Fruit fly (Drosophila melanogaster): ENCODE measurements around the gene noc.

noc gene

DNA sequence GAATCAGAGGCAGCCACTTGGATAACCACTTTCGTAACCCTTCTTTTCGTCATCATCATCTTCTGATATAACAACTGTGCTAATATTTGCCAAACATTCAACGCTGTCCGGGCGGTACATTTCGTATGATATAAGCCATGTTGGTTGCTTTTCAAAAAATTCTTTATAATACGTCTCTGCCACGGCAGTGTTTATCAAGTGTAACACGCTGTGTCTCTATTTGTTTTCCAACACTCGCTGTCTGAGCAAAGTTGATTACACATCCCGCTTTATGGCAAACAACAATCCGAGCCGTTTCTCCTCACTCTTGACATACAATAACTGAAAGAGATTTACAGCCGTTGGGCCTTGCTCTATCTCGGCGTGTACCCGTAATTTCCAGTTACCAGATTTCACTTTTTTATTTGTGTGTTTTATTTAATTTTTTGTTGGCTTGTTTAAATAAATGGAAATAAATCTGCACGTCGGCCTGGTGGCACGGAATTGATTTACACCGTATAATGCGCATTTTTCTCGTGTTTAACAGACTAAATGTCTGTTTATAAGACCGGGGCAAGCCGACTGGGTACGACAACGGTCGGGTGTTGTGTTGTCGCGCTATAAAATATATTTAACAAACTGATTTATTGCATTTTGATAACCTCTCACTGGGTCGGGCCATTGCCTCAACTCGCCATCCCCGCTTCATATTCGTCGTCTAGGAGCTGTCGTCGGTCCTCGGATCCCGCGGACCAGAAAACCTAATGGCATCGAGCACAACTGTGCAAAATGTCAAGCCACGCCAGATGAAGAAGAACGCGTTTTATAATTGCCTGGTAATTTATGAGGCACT lies 14.6 kb downstream of the noc start:
- TF ChIP-seq CG6272 (GFP tag; IDR thresholded peaks at IDR 0.05) = no peak
- TF ChIP-seq Bgb (GFP tag; IDR thresholded peaks at IDR 0.05; ENCODE audit: partially characterized antibody) = no peak
- no peak for TF ChIP-seq Nf-YC (tag; optimal IDR thresholded peaks at IDR 0.05)
- 0 out of 2 replicates have a peak, but pooled peaks have one; percentile 13 for TF ChIP-seq Rx (GFP tag; IDR thresholded peaks at IDR 0.05)
- TF ChIP-seq crc (GFP tag; optimal IDR thresholded peaks at IDR 0.05) = peak; percentile 84
- peak; percentile 36 for TF ChIP-seq nmo (GFP tag; optimal IDR thresholded peaks at IDR 0.05)
- TF ChIP-seq C15 (GFP tag; IDR thresholded peaks at IDR 0.05) = 0 out of 3 replicates have a peak, but pooled peaks have one; percentile 9
- TF ChIP-seq CG7839 (tag; optimal IDR thresholded peaks at IDR 0.05) = peak; percentile 65
- TF ChIP-seq Pdp1 (GFP tag; optimal IDR thresholded peaks at IDR 0.05) = peak; percentile 86 to 87
- peak; percentile 82 for TF ChIP-seq CG10431 (GFP tag; optimal IDR thresholded peaks at IDR 0.05)
- TF ChIP-seq wek (GFP tag; optimal IDR thresholded peaks at IDR 0.05) = peak; percentile 92
- peak; percentile 79 for TF ChIP-seq CG1602 (GFP tag; optimal IDR thresholded peaks at IDR 0.05)
- TF ChIP-seq unc-4 (GFP tag; IDR thresholded peaks at IDR 0.05; ENCODE audit: partially characterized antibody) = no peak
- peak; percentile 72 for TF ChIP-seq ems (GFP tag; optimal IDR thresholded peaks at IDR 0.05)
- TF ChIP-seq HLHmδ (GFP tag; optimal IDR thresholded peaks at IDR 0.05) = peak; percentile 80
- TF ChIP-seq CG9932 (GFP tag; IDR thresholded peaks at IDR 0.05) = peak; percentile 54
- peak; percentile 84 for TF ChIP-seq CG6683 (GFP tag; optimal IDR thresholded peaks at IDR 0.05)
- no peak for TF ChIP-seq Gsc (GFP tag; IDR thresholded peaks at IDR 0.05)
- TF ChIP-seq ssp (GFP tag; IDR thresholded peaks at IDR 0.05) = no peak
- TF ChIP-seq nom (GFP tag; optimal IDR thresholded peaks at IDR 0.05) = no peak
- TF ChIP-seq sens-2 (GFP tag; IDR thresholded peaks at IDR 0.05) = 0 out of 2 replicates have a peak, but pooled peaks have one; percentile 67
- peak; percentile 62; the same call in 2 of the 3 replicates for TF ChIP-seq CG6175 (GFP tag; IDR thresholded peaks at IDR 0.05)
- peak; percentile 32; the same call in 1 of the 2 replicates for TF ChIP-seq Dref (GFP tag; IDR thresholded peaks at IDR 0.05)
- TF ChIP-seq CTCF (GFP tag; optimal IDR thresholded peaks at IDR 0.05) = peak; percentile 17
- TF ChIP-seq Dip2 (GFP tag; IDR thresholded peaks at IDR 0.05) = no peak
- peak; percentile 82 for TF ChIP-seq CG8359 (GFP tag; optimal IDR thresholded peaks at IDR 0.05; ENCODE audit: borderline replicate concordance)
- peak; percentile 79 for TF ChIP-seq CG6854 (GFP tag; optimal IDR thresholded peaks at IDR 0.05)
- TF ChIP-seq CG31388 (GFP tag; optimal IDR thresholded peaks at IDR 0.05) = peak; percentile 61
- peak; percentile 90 for TF ChIP-seq zfh1 (GFP tag; IDR thresholded peaks at IDR 0.05)
- TF ChIP-seq danr (GFP tag; IDR thresholded peaks at IDR 0.05) = peak; percentile 42; the same call in 1 of the 2 replicates
- peak; percentile 49; the same call in 1 of the 2 replicates for TF ChIP-seq CG11085 (GFP tag; IDR thresholded peaks at IDR 0.05)
- TF ChIP-seq Mrtf (GFP tag; IDR thresholded peaks at IDR 0.05) = peak; percentile 63; the same call in 2 of the 3 replicates
- TF ChIP-seq CG30020 (tag; optimal IDR thresholded peaks at IDR 0.05) = peak; percentile 19
- peak; percentile 73 for TF ChIP-seq kay (GFP tag; optimal IDR thresholded peaks at IDR 0.05)
- TF ChIP-seq Med (GFP tag) = peak; percentile 97
- peak; percentile 21 for TF ChIP-seq CG9437 (GFP tag; optimal IDR thresholded peaks at IDR 0.05)
- peak; percentile 86 for TF ChIP-seq CG14710 (tag; optimal IDR thresholded peaks at IDR 0.05)
- peak; percentile 73 for TF ChIP-seq CG10267 (tag; optimal IDR thresholded peaks at IDR 0.05)
- TF ChIP-seq CG1529 (GFP tag; optimal IDR thresholded peaks at IDR 0.05) = peak; percentile 92
- peak; percentile 69 for TF ChIP-seq sd (tag; optimal IDR thresholded peaks at IDR 0.05)
- peak; percentile 82 for TF ChIP-seq ERR (GFP tag; optimal IDR thresholded peaks at IDR 0.05)
- TF ChIP-seq CG2202 (tag; optimal IDR thresholded peaks at IDR 0.05) = peak; percentile 94
- peak; percentile 76 for TF ChIP-seq CG2712 (tag; optimal IDR thresholded peaks at IDR 0.05)
- peak; percentile 74 for TF ChIP-seq CG7271 (tag; optimal IDR thresholded peaks at IDR 0.05)
- TF ChIP-seq tx (GFP tag; optimal IDR thresholded peaks at IDR 0.05) = peak; percentile 78
- TF ChIP-seq pho (GFP tag; optimal IDR thresholded peaks at IDR 0.05) = peak; percentile 91
- TF ChIP-seq CG4854 (GFP tag; optimal IDR thresholded peaks at IDR 0.05) = peak; percentile 78
- TF ChIP-seq Rfx (GFP tag; IDR thresholded peaks at IDR 0.05) = peak; percentile 82
- TF ChIP-seq Mad (GFP tag; optimal IDR thresholded peaks at IDR 0.05) = peak; percentile 81

Measured in whole organism, embryonic.